Fruit fly (Drosophila melanogaster): ENCODE data around the gene Gyc32E.

Gyc32E gene

dm6 chr2L:11100516-11101061, 48.3 kb downstream of the Gyc32E start, which contains the start of gene Ge-1:
Gene Ge-1, minus strand, starts transcription at chr2L:11100888.
- TF ChIP-seq noc (tag; optimal IDR thresholded peaks at IDR 0.05): no peak

- no peak for TF ChIP-seq noc (tag; optimal IDR thresholded peaks at IDR 0.05)
These were observed 57.8 kb downstream of the Gyc32E start, which contains the start of gene Wdr59 for dm6 chr2L:11091111-11091510. Gene Wdr59, plus strand, starts transcription at chr2L:11091444.
